Worm (Caenorhabditis elegans): Measurements from ENCODE around the gene rha-2.

rha-2 gene

DNA sequence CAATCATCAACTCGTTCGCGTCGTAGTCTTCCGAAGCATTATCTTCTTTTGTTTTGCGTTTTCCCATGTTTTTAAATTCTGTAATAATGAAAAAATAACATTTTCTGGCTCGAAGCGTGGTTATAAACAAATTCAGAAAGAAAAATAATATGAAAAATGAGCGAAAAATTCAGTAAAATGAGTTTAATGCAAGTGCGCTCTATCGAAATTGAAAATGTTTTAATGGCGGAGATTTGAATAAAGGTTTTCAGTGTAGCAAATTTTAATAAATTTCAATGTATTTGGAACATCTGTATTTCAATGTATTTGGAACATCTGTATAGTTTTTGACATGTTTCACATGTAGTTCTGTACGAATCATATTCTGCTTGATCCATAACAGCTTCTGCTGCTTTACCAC, at the start of gene rha-2:
rha-2 (minus strand) TSS at position 80 of the 400 bp plus-strand sequence.
- no peak for TF ChIP-seq ceh-9 (tag; optimal IDR thresholded peaks at IDR 0.05)
- TF ChIP-seq nhr-43 (tag; optimal IDR thresholded peaks at IDR 0.05; ENCODE audit: poor library complexity, severe bottlenecking) = no peak
- TF ChIP-seq pqm-1 (tag; optimal IDR thresholded peaks at IDR 0.05) = no peak
- TF ChIP-seq daf-12 (tag; optimal IDR thresholded peaks at IDR 0.05) = no peak
- TF ChIP-seq nhr-67 (tag; optimal IDR thresholded peaks at IDR 0.05) = no peak
- no peak for TF ChIP-seq ceh-28 (tag; optimal IDR thresholded peaks at IDR 0.05)
- no peak for TF ChIP-seq zag-1 (tag; optimal IDR thresholded peaks at IDR 0.05)
- peak; percentile 51 for TF ChIP-seq pha-4 (tag; optimal IDR thresholded peaks at IDR 0.05)
- TF ChIP-seq hmg-11 (tag; optimal IDR thresholded peaks at IDR 0.05) = peak; percentile 9
- TF ChIP-seq lin-15B (tag; optimal IDR thresholded peaks at IDR 0.05) = peak; percentile 44
- TF ChIP-seq mml-1 (tag; optimal IDR thresholded peaks at IDR 0.05) = no peak
- TF ChIP-seq nfya-1 (tag; optimal IDR thresholded peaks at IDR 0.05; ENCODE audit: insufficient read depth) = peak; percentile 20
- TF ChIP-seq R02D3.7 (tag; optimal IDR thresholded peaks at IDR 0.05) = no peak

ce11 chrIII:8663143-8663542, 48.8 kb upstream of the rha-2 start:
- peak; percentile 40 for TF ChIP-seq nhr-25 (tag; optimal IDR thresholded peaks at IDR 0.05)
- peak; percentile 41 for TF ChIP-seq nhr-23 (tag; optimal IDR thresholded peaks at IDR 0.05)
- TF ChIP-seq ama-1 (optimal IDR thresholded peaks at IDR 0.05) = no peak

DNA sequence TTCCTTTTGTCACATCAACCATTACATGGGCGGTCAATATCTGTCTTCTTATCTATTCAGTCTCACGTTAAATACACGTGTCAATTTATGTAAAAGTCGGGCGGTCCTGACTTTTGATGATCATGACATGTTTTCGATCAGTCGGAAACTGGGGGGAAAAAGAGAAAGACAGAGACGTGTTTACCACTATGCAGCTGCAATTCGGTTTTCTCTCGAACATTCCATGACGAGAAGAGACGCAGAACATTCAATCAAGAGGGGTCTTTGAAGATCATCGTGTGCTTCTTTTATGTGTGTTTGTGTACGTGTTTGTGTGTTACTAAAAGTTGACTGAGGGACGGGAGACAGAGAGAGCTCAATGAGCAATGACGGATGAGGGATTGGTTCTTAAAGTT, 44.0 kb upstream of the rha-2 start:
- TF ChIP-seq unc-62 (GFP tag; optimal IDR thresholded peaks at IDR 0.05) = peak; percentile 84
- peak; percentile 89 for TF ChIP-seq lsy-12 (tag; optimal IDR thresholded peaks at IDR 0.05)
- peak; percentile 88 for TF ChIP-seq lin-39 (tag; optimal IDR thresholded peaks at IDR 0.05)
- peak; percentile 46 for TF ChIP-seq nhr-76 (tag; optimal IDR thresholded peaks at IDR 0.05)
- no peak for TF ChIP-seq fos-1 (tag; optimal IDR thresholded peaks at IDR 0.05)
- no peak for TF ChIP-seq sea-2 (GFP tag; optimal IDR thresholded peaks at IDR 0.05)
- TF ChIP-seq aly-2 (tag; optimal IDR thresholded peaks at IDR 0.05) = no peak
- TF ChIP-seq nfya-1 (tag; optimal IDR thresholded peaks at IDR 0.05; ENCODE audit: insufficient read depth) = peak; percentile 85
- peak; percentile 25 for TF ChIP-seq fkh-2 (tag; optimal IDR thresholded peaks at IDR 0.05)
- TF ChIP-seq nhr-11 (tag; optimal IDR thresholded peaks at IDR 0.05) = peak; percentile 78
- TF ChIP-seq egl-27 (tag; optimal IDR thresholded peaks at IDR 0.05) = peak; percentile 58
- TF ChIP-seq nhr-77 (tag; optimal IDR thresholded peaks at IDR 0.05) = no peak
- TF ChIP-seq daf-12 (tag; optimal IDR thresholded peaks at IDR 0.05) = no peak
- no peak for TF ChIP-seq nhr-67 (tag; optimal IDR thresholded peaks at IDR 0.05)
- peak; percentile 78 for TF ChIP-seq mdl-1 (tag; optimal IDR thresholded peaks at IDR 0.05)
- TF ChIP-seq ceh-82 (tag; optimal IDR thresholded peaks at IDR 0.05) = no peak
- no peak for TF ChIP-seq zag-1 (tag; optimal IDR thresholded peaks at IDR 0.05)
- peak; percentile 79 for TF ChIP-seq mml-1 (tag; optimal IDR thresholded peaks at IDR 0.05)
- TF ChIP-seq ztf-11 (tag; optimal IDR thresholded peaks at IDR 0.05) = no peak
- peak; percentile 96 for TF ChIP-seq nhr-23 (tag; optimal IDR thresholded peaks at IDR 0.05)
- TF ChIP-seq fkh-10 (GFP tag; optimal IDR thresholded peaks at IDR 0.05) = no peak
- TF ChIP-seq nhr-237 (tag; optimal IDR thresholded peaks at IDR 0.05) = no peak
- no peak for TF ChIP-seq nhr-12 (tag; optimal IDR thresholded peaks at IDR 0.05)
- no peak for TF ChIP-seq ZK546.5 (tag; optimal IDR thresholded peaks at IDR 0.05)
- peak; percentile 80 for TF ChIP-seq skn-1 (tag; optimal IDR thresholded peaks at IDR 0.05)
- peak; percentile 98 for TF ChIP-seq elt-2 (tag; optimal IDR thresholded peaks at IDR 0.05)
- no peak for TF ChIP-seq unc-39 (tag; optimal IDR thresholded peaks at IDR 0.05)
- peak; percentile 37 for TF ChIP-seq hmg-11 (tag; optimal IDR thresholded peaks at IDR 0.05)
- peak; percentile 74 for TF ChIP-seq snpc-4 (tag; optimal IDR thresholded peaks at IDR 0.05)
- no peak for TF ChIP-seq nhr-28 (tag; optimal IDR thresholded peaks at IDR 0.05)
- no peak for TF ChIP-seq ceh-16 (tag; optimal IDR thresholded peaks at IDR 0.05)
- peak; percentile 79 for TF ChIP-seq ceh-28 (tag; optimal IDR thresholded peaks at IDR 0.05)
- TF ChIP-seq ceh-9 (tag; optimal IDR thresholded peaks at IDR 0.05) = no peak
- peak; percentile 93 for TF ChIP-seq nhr-43 (tag; optimal IDR thresholded peaks at IDR 0.05; ENCODE audit: poor library complexity, severe bottlenecking)
- TF ChIP-seq ztf-4 (tag; optimal IDR thresholded peaks at IDR 0.05) = peak; percentile 66
- TF ChIP-seq nhr-25 (tag; optimal IDR thresholded peaks at IDR 0.05) = peak; percentile 92
- TF ChIP-seq eor-1 (tag; optimal IDR thresholded peaks at IDR 0.05) = peak in 1 of 2 experiments; percentile 32
- TF ChIP-seq R02D3.7 (tag; optimal IDR thresholded peaks at IDR 0.05) = peak; percentile 33
- peak; percentile 98 for TF ChIP-seq pha-4 (tag; optimal IDR thresholded peaks at IDR 0.05)
- TF ChIP-seq pqm-1 (tag; optimal IDR thresholded peaks at IDR 0.05) = peak; percentile 82
- peak; percentile 90 for TF ChIP-seq ama-1 (optimal IDR thresholded peaks at IDR 0.05)
- peak; percentile 99 for TF ChIP-seq egl-5 (tag; optimal IDR thresholded peaks at IDR 0.05)
- peak; percentile 88 for TF ChIP-seq tbx-2 (tag; optimal IDR thresholded peaks at IDR 0.05)
- peak; percentile 89 for TF ChIP-seq jun-1 (tag; optimal IDR thresholded peaks at IDR 0.05)
- peak; percentile 85 for TF ChIP-seq elt-1 (tag; optimal IDR thresholded peaks at IDR 0.05)
- TF ChIP-seq elt-3 (tag; optimal IDR thresholded peaks at IDR 0.05) = peak in 1 of 3 experiments; percentile 90
- TF ChIP-seq lin-15B (tag; optimal IDR thresholded peaks at IDR 0.05) = peak; percentile 52

Data from whole organism, L3 larva.